Fruit fly (Drosophila melanogaster): ENCODE data around the gene Hira.

Gene Hira

DNA sequence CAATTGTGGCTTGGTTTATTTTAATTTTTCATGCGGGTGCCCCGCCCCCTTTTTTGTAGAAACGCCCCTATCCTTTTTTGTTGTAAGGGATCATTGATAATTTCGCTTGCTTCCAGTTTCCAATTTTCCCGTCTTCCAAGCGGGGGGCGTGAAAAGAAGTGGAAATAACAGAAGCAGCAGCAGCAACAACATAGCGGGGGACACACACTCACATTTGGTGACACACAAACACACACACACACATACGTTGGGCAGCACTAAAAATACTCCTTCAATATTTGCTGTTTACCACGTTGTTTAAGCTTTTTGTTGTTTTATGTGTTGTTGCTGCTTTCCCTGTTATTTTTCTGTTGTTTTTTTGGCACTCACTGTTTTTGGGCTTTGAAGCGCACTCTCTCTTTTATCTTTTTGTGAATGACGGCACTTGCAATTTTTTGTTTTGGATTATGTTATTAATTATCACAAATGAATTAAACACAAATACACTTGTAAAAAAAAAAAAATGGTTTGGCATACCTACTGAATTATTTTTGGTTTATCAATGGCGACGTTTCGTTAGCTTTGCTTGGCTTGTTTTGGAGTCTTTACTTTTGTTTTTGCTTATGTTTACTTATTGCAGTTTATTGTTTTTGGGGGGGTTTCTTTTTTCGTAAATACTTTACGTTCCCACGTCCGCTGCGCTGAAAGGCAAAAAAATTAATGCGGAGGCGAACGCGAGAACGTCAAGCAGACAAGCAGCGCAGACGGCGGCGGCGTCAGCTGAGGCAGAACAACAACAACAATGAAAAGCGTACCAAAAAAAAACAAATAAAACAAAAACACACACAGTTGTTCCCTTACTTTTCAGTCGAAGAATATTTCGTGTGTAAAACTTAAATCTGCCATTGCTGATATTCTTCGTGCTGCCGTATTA, 17.4 kb upstream of the Hira start (continued):
- TF ChIP-seq ewg (GFP tag; optimal IDR thresholded peaks at IDR 0.05) (no peak), peb (GFP tag; IDR thresholded peaks at IDR 0.05) (no peak), CG8290 (GFP tag; optimal IDR thresholded peaks at IDR 0.05) (no peak), CG8290 (tag; optimal IDR thresholded peaks at IDR 0.05) (peak in 1 of 2 experiments; percentile 36), prd (optimal IDR thresholded peaks at IDR 0.05) (no peak), prd (GFP tag; IDR thresholded peaks at IDR 0.05) (no peak), ham (GFP tag; IDR thresholded peaks at IDR 0.05) (no peak), CG10321 (GFP tag; IDR thresholded peaks at IDR 0.05) (no peak), Bdp1 (GFP tag; optimal IDR thresholded peaks at IDR 0.05) (no peak), CG10147 (GFP tag; optimal IDR thresholded peaks at IDR 0.05) (no peak), fd64A (GFP tag; optimal IDR thresholded peaks at IDR 0.05) (no peak), CG2199 (GFP tag; IDR thresholded peaks at IDR 0.05) (no peak), sqz (GFP tag; optimal IDR thresholded peaks at IDR 0.05) (peak; percentile 23), gcm (GFP tag; optimal IDR thresholded peaks at IDR 0.05) (peak; percentile 64), sens-2 (GFP tag; IDR thresholded peaks at IDR 0.05) (no peak), CG15601 (tag; optimal IDR thresholded peaks at IDR 0.05) (peak; percentile 36), Doc2 (GFP tag; IDR thresholded peaks at IDR 0.05) (no peak), pnt (GFP tag; optimal IDR thresholded peaks at IDR 0.05) (no peak), Drgx (GFP tag; IDR thresholded peaks at IDR 0.05) (peak; percentile 5; the same call in 1 of the 2 replicates)

- TF ChIP-seq mam (GFP tag; optimal IDR thresholded peaks at IDR 0.05) = peak; percentile 83
- peak; percentile 92 for TF ChIP-seq CG18476 (GFP tag; optimal IDR thresholded peaks at IDR 0.05)
- TF ChIP-seq chn (GFP tag; optimal IDR thresholded peaks at IDR 0.05) = peak; percentile 90
- TF ChIP-seq Bteb2 (GFP tag; optimal IDR thresholded peaks at IDR 0.05) = peak; percentile 75
- TF ChIP-seq bigmax (GFP tag; optimal IDR thresholded peaks at IDR 0.05) = no peak
- TF ChIP-seq pum (GFP tag; optimal IDR thresholded peaks at IDR 0.05) = peak; percentile 77
- peak; percentile 92 for TF ChIP-seq CG12155 (GFP tag; optimal IDR thresholded peaks at IDR 0.05)
- peak; percentile 96 for TF ChIP-seq Meics (GFP tag; optimal IDR thresholded peaks at IDR 0.05)
- peak; percentile 85 for TF ChIP-seq CG34376 (GFP tag; optimal IDR thresholded peaks at IDR 0.05)
- peak; percentile 53; the same call in 1 of the 2 replicates for TF ChIP-seq ro (GFP tag; IDR thresholded peaks at IDR 0.05)
- TF ChIP-seq CG10366 (GFP tag; IDR thresholded peaks at IDR 0.05) = peak; percentile 81
- peak; percentile 87 to 93 for TF ChIP-seq dpn (GFP tag; optimal IDR thresholded peaks at IDR 0.05)
- TF ChIP-seq Sox102F (GFP tag; optimal IDR thresholded peaks at IDR 0.05) = peak; percentile 94
- no peak for TF ChIP-seq pan (optimal IDR thresholded peaks at IDR 0.05)
- peak in 1 of 2 experiments; percentile 85 for TF ChIP-seq pan (GFP tag; optimal IDR thresholded peaks at IDR 0.05 in 1 of 2, IDR thresholded peaks at IDR 0.05 in 1 of 2)
- peak; percentile 78 for TF ChIP-seq danr (GFP tag; IDR thresholded peaks at IDR 0.05)
- TF ChIP-seq yki (optimal IDR thresholded peaks at IDR 0.05) = peak; percentile 78
- TF ChIP-seq CG18011 (GFP tag; optimal IDR thresholded peaks at IDR 0.05) = peak; percentile 76
- peak; percentile 36; the same call in 1 of the 2 replicates for TF ChIP-seq gt (GFP tag; IDR thresholded peaks at IDR 0.05)
- peak; percentile 78 for TF ChIP-seq CG14667 (GFP tag; IDR thresholded peaks at IDR 0.05)
- TF ChIP-seq CG2202 (tag; optimal IDR thresholded peaks at IDR 0.05) = peak; percentile 83
- 0 out of 2 replicates have a peak, but pooled peaks have one; percentile 61 for TF ChIP-seq cas (GFP tag; IDR thresholded peaks at IDR 0.05)
- peak; percentile 88 to 91 for TF ChIP-seq Trl (optimal IDR thresholded peaks at IDR 0.05)
- TF ChIP-seq Trl (GFP tag; optimal IDR thresholded peaks at IDR 0.05) = peak; percentile 42
- TF ChIP-seq dmrt99B (tag; optimal IDR thresholded peaks at IDR 0.05) = peak; percentile 97
- peak; percentile 85 for TF ChIP-seq Nf-YB (GFP tag; optimal IDR thresholded peaks at IDR 0.05)
- TF ChIP-seq Kr (GFP tag; optimal IDR thresholded peaks at IDR 0.05) = peak; percentile 52
- peak; percentile 87 for TF ChIP-seq vfl (GFP tag; optimal IDR thresholded peaks at IDR 0.05)
- TF ChIP-seq tio (GFP tag; optimal IDR thresholded peaks at IDR 0.05) = peak; percentile 95
- peak; percentile 72 for TF ChIP-seq Antp (GFP tag; optimal IDR thresholded peaks at IDR 0.05)
These were observed 16.5 kb upstream of the Hira start for dm6 chrX:7705175-7706097.
